Worm (Caenorhabditis elegans): ENCODE measurements around the gene dpy-23.

dpy-23 gene

ce11 chrX:4388834-4389409 lies at the start of gene dpy-23:
Gene dpy-23 (plus strand): TSS chrX:4389359.
- TF ChIP-seq pes-1 (GFP tag; IDR thresholded peaks at IDR 0.05) (no peak), tra-4 (tag; optimal IDR thresholded peaks at IDR 0.05) (no peak), F13C5.2 (tag; optimal IDR thresholded peaks at IDR 0.05) (peak; percentile 55), sea-1 (GFP tag; conservative IDR thresholded peaks at IDR 0.05) (no peak), hmg-4 (GFP tag; optimal IDR thresholded peaks at IDR 0.05) (peak; percentile 77), aly-1 (tag; optimal IDR thresholded peaks at IDR 0.05) (peak; percentile 4)

ce11 chrX:4342730-4343129 lies 46.4 kb upstream of the dpy-23 start:
- TF ChIP-seq tbx-37 (GFP tag; conservative IDR thresholded peaks at IDR 0.05), result no peak
- no peak for TF ChIP-seq pes-1 (GFP tag; IDR thresholded peaks at IDR 0.05)
- no peak for TF ChIP-seq tra-4 (tag; optimal IDR thresholded peaks at IDR 0.05)
- no peak for TF ChIP-seq flt-1 (GFP tag; IDR thresholded peaks at IDR 0.05)
- TF ChIP-seq B0310.2 (tag; optimal IDR thresholded peaks at IDR 0.05), result no peak

DNA sequence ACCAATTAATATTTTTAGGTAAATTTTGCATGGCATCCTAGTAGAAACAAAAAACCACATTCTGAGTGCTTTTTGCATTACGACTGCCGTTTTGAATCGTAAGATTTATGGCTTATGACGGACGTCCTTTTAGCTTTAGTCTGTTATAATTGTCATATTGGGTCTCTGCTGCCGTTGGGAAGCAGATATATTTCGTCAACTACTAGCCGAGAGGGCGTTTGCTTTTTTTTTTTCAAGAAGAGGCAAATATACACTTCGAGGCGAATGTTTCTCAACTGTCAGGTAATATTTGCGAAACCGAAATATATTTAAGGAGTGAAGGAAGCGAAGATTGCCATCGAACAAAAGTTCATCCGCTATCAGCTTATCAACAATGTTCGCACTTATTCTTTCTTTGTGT lies 45.2 kb upstream of the dpy-23 start, which contains the start of gene F14H12.3:
Gene F14H12.3 (plus strand): TSS at position 301 of the 400 bp plus-strand sequence.
- TF ChIP-seq scrt-1 (GFP tag; IDR thresholded peaks at IDR 0.05) (0 out of 2 replicates have a peak, but pooled peaks have one; percentile 40), F13C5.2 (tag; optimal IDR thresholded peaks at IDR 0.05) (no peak)

- TF ChIP-seq ceh-13 (GFP tag; optimal IDR thresholded peaks at IDR 0.05), result no peak
Observed at ce11 chrX:4350198-4350597, 39.0 kb upstream of the dpy-23 start, which contains the start of gene F14H12.2. Gene F14H12.2 (plus strand): TSS chrX:4350498.

ce11 chrX:4353318-4353717 lies 35.8 kb upstream of the dpy-23 start, which contains the start of gene col-165:
Gene col-165 (plus strand): TSS chrX:4353618.
- TF ChIP-seq flt-1 (GFP tag; IDR thresholded peaks at IDR 0.05), result no peak
- no peak for TF ChIP-seq tbx-37 (GFP tag; conservative IDR thresholded peaks at IDR 0.05)
- TF ChIP-seq aly-1 (tag; optimal IDR thresholded peaks at IDR 0.05), result no peak
- TF ChIP-seq tra-4 (tag; optimal IDR thresholded peaks at IDR 0.05), result no peak
- TF ChIP-seq B0310.2 (tag; optimal IDR thresholded peaks at IDR 0.05), result no peak
- TF ChIP-seq F13C5.2 (tag; optimal IDR thresholded peaks at IDR 0.05), result no peak
- TF ChIP-seq ceh-36 (tag; optimal IDR thresholded peaks at IDR 0.05), result no peak
- no peak for TF ChIP-seq ets-7 (tag; optimal IDR thresholded peaks at IDR 0.05)
- no peak for TF ChIP-seq ama-1 (optimal IDR thresholded peaks at IDR 0.05)
- TF ChIP-seq tbx-11 (GFP tag; IDR thresholded peaks at IDR 0.05), result no peak
- no peak for TF ChIP-seq hnd-1 (tag; optimal IDR thresholded peaks at IDR 0.05)
- TF ChIP-seq hmbx-1 (tag; optimal IDR thresholded peaks at IDR 0.05), result no peak
- no peak for TF ChIP-seq ceh-13 (GFP tag; optimal IDR thresholded peaks at IDR 0.05)
- no peak for TF ChIP-seq scrt-1 (GFP tag; IDR thresholded peaks at IDR 0.05)

DNA sequence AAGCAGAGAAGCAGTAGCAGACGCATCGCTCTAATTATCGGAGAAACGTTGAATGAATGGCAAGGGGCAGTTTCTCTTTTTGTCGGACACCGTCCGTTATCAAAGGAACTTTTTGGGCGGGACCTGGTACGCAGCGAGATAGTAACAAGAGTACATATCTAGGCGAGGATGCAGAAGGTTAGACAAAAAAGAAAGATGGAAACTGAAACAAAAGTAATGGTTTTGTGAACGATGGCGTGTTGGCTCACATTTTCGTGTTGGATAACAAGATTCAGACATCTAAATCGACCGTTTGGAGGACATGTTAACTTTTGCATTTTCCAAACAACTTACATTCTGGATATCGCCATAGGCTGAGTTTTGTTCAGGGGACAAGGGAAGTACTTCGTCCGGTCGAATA lies 31.7 kb upstream of the dpy-23 start, which contains the start of gene F14H12.6:
Gene F14H12.6 (minus strand): TSS at position 101 of the 400 bp plus-strand sequence.
- TF ChIP-seq tbx-11 (GFP tag; IDR thresholded peaks at IDR 0.05), result no peak
- TF ChIP-seq ceh-13 (GFP tag; optimal IDR thresholded peaks at IDR 0.05), result no peak

- TF ChIP-seq hmg-4 (GFP tag; optimal IDR thresholded peaks at IDR 0.05) (no peak), tbx-37 (GFP tag; conservative IDR thresholded peaks at IDR 0.05) (no peak), pes-1 (GFP tag; IDR thresholded peaks at IDR 0.05) (no peak), ets-7 (tag; optimal IDR thresholded peaks at IDR 0.05) (no peak), sea-1 (GFP tag; conservative IDR thresholded peaks at IDR 0.05) (no peak), ceh-36 (tag; optimal IDR thresholded peaks at IDR 0.05) (no peak), B0310.2 (tag; optimal IDR thresholded peaks at IDR 0.05) (no peak), tra-4 (tag; optimal IDR thresholded peaks at IDR 0.05) (no peak), hnd-1 (tag; optimal IDR thresholded peaks at IDR 0.05) (no peak), flt-1 (GFP tag; IDR thresholded peaks at IDR 0.05) (no peak), tbx-11 (GFP tag; IDR thresholded peaks at IDR 0.05) (no peak), scrt-1 (GFP tag; IDR thresholded peaks at IDR 0.05) (no peak), F13C5.2 (tag; optimal IDR thresholded peaks at IDR 0.05) (no peak), ceh-13 (GFP tag; optimal IDR thresholded peaks at IDR 0.05) (no peak), hmbx-1 (tag; optimal IDR thresholded peaks at IDR 0.05) (no peak), ama-1 (optimal IDR thresholded peaks at IDR 0.05) (no peak), aly-1 (tag; optimal IDR thresholded peaks at IDR 0.05) (no peak)
Observed at ce11 chrX:4359030-4359429, 30.1 kb upstream of the dpy-23 start.

DNA sequence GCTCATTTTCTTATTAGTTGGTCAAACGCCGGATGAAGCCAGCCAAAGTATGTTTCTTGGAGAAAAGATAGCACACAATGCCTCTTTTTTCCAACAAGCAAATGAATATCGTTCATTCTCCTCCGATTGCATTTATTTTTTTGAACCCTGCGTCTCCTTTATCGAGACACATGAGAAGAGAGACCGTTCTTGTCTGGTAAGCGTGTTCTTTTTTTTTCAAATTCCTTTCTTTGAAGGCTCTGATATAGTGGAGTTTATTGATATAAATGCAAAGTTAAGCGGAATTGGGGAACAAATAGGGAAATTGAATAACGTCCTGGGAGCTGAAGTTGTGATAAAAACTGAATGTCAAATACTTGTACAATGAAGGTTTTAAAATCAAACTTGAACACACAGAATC lies 26.6 kb upstream of the dpy-23 start, which contains the start of gene F14H12.7:
Gene F14H12.7 (minus strand): TSS at position 101 of the 400 bp plus-strand sequence.
- no peak for TF ChIP-seq flt-1 (GFP tag; IDR thresholded peaks at IDR 0.05)

DNA sequence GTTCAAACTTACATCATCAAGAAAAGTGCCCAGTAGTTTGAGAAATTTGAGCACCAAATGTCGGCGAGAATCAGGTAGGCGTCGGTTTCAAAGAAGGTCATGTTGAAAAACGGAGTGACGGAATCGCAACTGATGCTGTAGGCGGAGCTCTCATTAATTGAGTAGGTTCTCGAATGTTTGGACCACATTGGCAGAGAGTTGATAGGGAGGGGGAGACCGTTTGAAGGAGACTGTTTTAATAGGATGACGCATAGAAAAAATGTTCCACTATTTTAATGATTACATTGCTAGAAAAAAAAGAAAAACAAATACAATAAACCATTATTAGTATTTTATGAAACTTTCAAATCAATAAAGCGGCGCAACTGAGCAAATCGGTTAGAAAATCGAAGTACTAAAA lies 26.0 kb upstream of the dpy-23 start, which contains the start of gene F14H12.17:
Gene F14H12.17 (minus strand): TSS at position 101 of the 400 bp plus-strand sequence.
- TF ChIP-seq hmg-4 (GFP tag; optimal IDR thresholded peaks at IDR 0.05) (no peak), ceh-36 (tag; optimal IDR thresholded peaks at IDR 0.05) (no peak), aly-1 (tag; optimal IDR thresholded peaks at IDR 0.05) (no peak), tbx-37 (GFP tag; conservative IDR thresholded peaks at IDR 0.05) (no peak), hmbx-1 (tag; optimal IDR thresholded peaks at IDR 0.05) (no peak), ceh-13 (GFP tag; optimal IDR thresholded peaks at IDR 0.05) (no peak), ama-1 (optimal IDR thresholded peaks at IDR 0.05) (no peak), hnd-1 (tag; optimal IDR thresholded peaks at IDR 0.05) (no peak), sea-1 (GFP tag; conservative IDR thresholded peaks at IDR 0.05) (no peak), tra-4 (tag; optimal IDR thresholded peaks at IDR 0.05) (no peak), flt-1 (GFP tag; IDR thresholded peaks at IDR 0.05) (no peak), scrt-1 (GFP tag; IDR thresholded peaks at IDR 0.05) (no peak), tbx-11 (GFP tag; IDR thresholded peaks at IDR 0.05) (no peak), ets-7 (tag; optimal IDR thresholded peaks at IDR 0.05) (no peak), F13C5.2 (tag; optimal IDR thresholded peaks at IDR 0.05) (no peak), pes-1 (GFP tag; IDR thresholded peaks at IDR 0.05) (no peak)
